Worm (Caenorhabditis elegans) whole organism, L4 larva: ENCODE results near the gene srab-8.

Source experiments
- dmd-6 ChIP-seq: fragments of 200-800 bp; sonication (Bioruptor generic); IDR thresholded peaks from 2 replicates; pipeline ENCODE4 v1.3.6; 2022; ENCODE audit warnings: missing genetic modification reagents, missing genetic modification characterization, missing compliant biosample characterization
- egl-27 ChIP-seq: sonication (generic microtip); optimal IDR thresholded peaks from 3 replicates; lab custom pipeline; 2017; ENCODE audit warnings: missing biosample characterization, missing genetic modification reagents, missing genetic modification characterization
- fos-1 ChIP-seq: fragments of 150-350 bp; optimal IDR thresholded peaks from 2 replicates; lab custom pipeline; 2014; ENCODE audit warnings: missing biosample characterization, missing genetic modification characterization
- lin-13 ChIP-seq: fragments of 150-350 bp; optimal IDR thresholded peaks from 2 replicates; lab custom pipeline; 2014; ENCODE audit warnings: missing biosample characterization, missing genetic modification reagents, missing genetic modification characterization
- pha-4 ChIP-seq, 2 experiments: fragments of 150-350 bp in 1 of 2; fragments of 200-800 bp in 1 of 2; sonication (Bioruptor generic) in 1 of 2; IDR thresholded peaks in 1 of 2; optimal IDR thresholded peaks in 1 of 2; 2 replicates each; pipeline versions ENCODE4 v1.3.6 to Lab custom; 2014 to 2022; ENCODE audit warnings: missing genetic modification characterization in 2 of 2, missing genetic modification reagents in 2 of 2, missing biosample characterization in 1 of 2, missing compliant biosample characterization in 1 of 2
- snpc-4 ChIP-seq: fragments of 150-350 bp; optimal IDR thresholded peaks from 2 replicates; lab custom pipeline; 2014; ENCODE audit warnings: missing biosample characterization, missing genetic modification characterization
- ztf-11 ChIP-seq: fragments of 150-350 bp; optimal IDR thresholded peaks from 2 replicates; lab custom pipeline; 2014; ENCODE audit warnings: missing biosample characterization, missing genetic modification characterization

ce11 chrV:3171625-3172024, 4.6 kb upstream of the srab-8 start:
- TF ChIP-seq snpc-4 (tag; lab: Kevin White, UChicago) = no peak
- no peak for TF ChIP-seq pha-4 (GFP tag; IDR thresholded peaks at IDR 0.05; lab: Robert Waterston, UW)
- no peak for TF ChIP-seq pha-4 (tag; optimal IDR thresholded peaks at IDR 0.05; lab: Kevin White, UChicago)
- no peak for TF ChIP-seq fos-1 (tag; lab: Kevin White, UChicago)
- TF ChIP-seq lin-13 (GFP tag; lab: Kevin White, UChicago) = no peak
- no peak for TF ChIP-seq dmd-6 (GFP tag; lab: Robert Waterston, UW)
- TF ChIP-seq egl-27 (tag; lab: Kevin White, UChicago) = no peak
- no peak for TF ChIP-seq ztf-11 (tag; lab: Kevin White, UChicago)
